Worm (Caenorhabditis elegans): ENCODE results near the gene acr-20.

The acr-20 gene

ce11 chrII:14374594-14374993 lies 3.1 kb downstream of the acr-20 start:
- TF ChIP-seq ceh-36 (tag; optimal IDR thresholded peaks at IDR 0.05) (peak; percentile 72), ama-1 (optimal IDR thresholded peaks at IDR 0.05) (no peak), pes-1 (GFP tag; IDR thresholded peaks at IDR 0.05) (0 out of 2 replicates have a peak, but pooled peaks have one; percentile 18)

- TF ChIP-seq sea-1 (GFP tag; conservative IDR thresholded peaks at IDR 0.05) (no peak), flt-1 (GFP tag; IDR thresholded peaks at IDR 0.05) (no peak), aly-1 (tag; optimal IDR thresholded peaks at IDR 0.05) (no peak), scrt-1 (GFP tag; IDR thresholded peaks at IDR 0.05) (no peak), hnd-1 (tag; optimal IDR thresholded peaks at IDR 0.05) (no peak), pes-1 (GFP tag; IDR thresholded peaks at IDR 0.05) (no peak), hmg-4 (GFP tag; optimal IDR thresholded peaks at IDR 0.05) (no peak), tbx-11 (GFP tag; IDR thresholded peaks at IDR 0.05) (no peak), tbx-37 (GFP tag; conservative IDR thresholded peaks at IDR 0.05) (no peak), ceh-13 (GFP tag; optimal IDR thresholded peaks at IDR 0.05) (no peak), ama-1 (optimal IDR thresholded peaks at IDR 0.05) (no peak), ets-7 (tag; optimal IDR thresholded peaks at IDR 0.05) (no peak), hmbx-1 (tag; optimal IDR thresholded peaks at IDR 0.05) (no peak), B0310.2 (tag; optimal IDR thresholded peaks at IDR 0.05) (no peak), F13C5.2 (tag; optimal IDR thresholded peaks at IDR 0.05) (no peak), tra-4 (tag; optimal IDR thresholded peaks at IDR 0.05) (no peak), ceh-36 (tag; optimal IDR thresholded peaks at IDR 0.05) (no peak)
Measured at ce11 chrII:14365182-14365751, 12.4 kb downstream of the acr-20 start, which contains the start of gene imb-2. imb-2 (plus strand) TSS chrII:14365701.

ce11 chrII:14361719-14362118 lies 16.0 kb downstream of the acr-20 start, which contains the start of gene tebp-1:
tebp-1 (plus strand) TSS chrII:14362019.
- no peak for TF ChIP-seq ama-1 (optimal IDR thresholded peaks at IDR 0.05)
- no peak for TF ChIP-seq tbx-11 (GFP tag; IDR thresholded peaks at IDR 0.05)
- TF ChIP-seq B0310.2 (tag; optimal IDR thresholded peaks at IDR 0.05) = no peak
- no peak for TF ChIP-seq hmbx-1 (tag; optimal IDR thresholded peaks at IDR 0.05)
- TF ChIP-seq tra-4 (tag; optimal IDR thresholded peaks at IDR 0.05) = no peak
- no peak for TF ChIP-seq pes-1 (GFP tag; IDR thresholded peaks at IDR 0.05)
- no peak for TF ChIP-seq hnd-1 (tag; optimal IDR thresholded peaks at IDR 0.05)
- TF ChIP-seq ets-7 (tag; optimal IDR thresholded peaks at IDR 0.05) = no peak
- TF ChIP-seq ceh-13 (GFP tag; optimal IDR thresholded peaks at IDR 0.05) = no peak
- TF ChIP-seq aly-1 (tag; optimal IDR thresholded peaks at IDR 0.05) = no peak
- no peak for TF ChIP-seq tbx-37 (GFP tag; conservative IDR thresholded peaks at IDR 0.05)

ce11 chrII:14360675-14361074 lies 17.0 kb downstream of the acr-20 start:
- TF ChIP-seq F13C5.2 (tag; optimal IDR thresholded peaks at IDR 0.05) (no peak), pes-1 (GFP tag; IDR thresholded peaks at IDR 0.05) (no peak), tbx-11 (GFP tag; IDR thresholded peaks at IDR 0.05) (no peak), ets-7 (tag; optimal IDR thresholded peaks at IDR 0.05) (no peak), hmg-4 (GFP tag; optimal IDR thresholded peaks at IDR 0.05) (no peak), ceh-36 (tag; optimal IDR thresholded peaks at IDR 0.05) (no peak)

- TF ChIP-seq hnd-1 (tag; optimal IDR thresholded peaks at IDR 0.05) (no peak), ceh-36 (tag; optimal IDR thresholded peaks at IDR 0.05) (no peak), pes-1 (GFP tag; IDR thresholded peaks at IDR 0.05) (no peak), ama-1 (optimal IDR thresholded peaks at IDR 0.05) (no peak), flt-1 (GFP tag; IDR thresholded peaks at IDR 0.05) (no peak), B0310.2 (tag; optimal IDR thresholded peaks at IDR 0.05) (no peak), hmbx-1 (tag; optimal IDR thresholded peaks at IDR 0.05) (no peak), scrt-1 (GFP tag; IDR thresholded peaks at IDR 0.05) (no peak), hmg-4 (GFP tag; optimal IDR thresholded peaks at IDR 0.05) (no peak), sea-1 (GFP tag; conservative IDR thresholded peaks at IDR 0.05) (no peak), ets-7 (tag; optimal IDR thresholded peaks at IDR 0.05) (no peak), F13C5.2 (tag; optimal IDR thresholded peaks at IDR 0.05) (no peak), tra-4 (tag; optimal IDR thresholded peaks at IDR 0.05) (no peak), tbx-37 (GFP tag; conservative IDR thresholded peaks at IDR 0.05) (no peak), aly-1 (tag; optimal IDR thresholded peaks at IDR 0.05) (no peak)
Measured at ce11 chrII:14359007-14359406, 18.7 kb downstream of the acr-20 start.

- TF ChIP-seq ceh-13 (GFP tag; optimal IDR thresholded peaks at IDR 0.05) = no peak
- TF ChIP-seq ets-7 (tag; optimal IDR thresholded peaks at IDR 0.05) = no peak
- no peak for TF ChIP-seq B0310.2 (tag; optimal IDR thresholded peaks at IDR 0.05)
- no peak for TF ChIP-seq tra-4 (tag; optimal IDR thresholded peaks at IDR 0.05)
- TF ChIP-seq sea-1 (GFP tag; conservative IDR thresholded peaks at IDR 0.05) = 0 out of 2 replicates have a peak, but pooled peaks have one; percentile 12
- TF ChIP-seq aly-1 (tag; optimal IDR thresholded peaks at IDR 0.05) = no peak
- 0 out of 2 replicates have a peak, but pooled peaks have one; percentile 47 for TF ChIP-seq flt-1 (GFP tag; IDR thresholded peaks at IDR 0.05)
- peak; percentile 66 for TF ChIP-seq F13C5.2 (tag; optimal IDR thresholded peaks at IDR 0.05)
- no peak for TF ChIP-seq hnd-1 (tag; optimal IDR thresholded peaks at IDR 0.05)
- TF ChIP-seq hmg-4 (GFP tag; optimal IDR thresholded peaks at IDR 0.05) = no peak
- TF ChIP-seq ceh-36 (tag; optimal IDR thresholded peaks at IDR 0.05) = no peak
- 0 out of 2 replicates have a peak, but pooled peaks have one; percentile 52 for TF ChIP-seq scrt-1 (GFP tag; IDR thresholded peaks at IDR 0.05)
- TF ChIP-seq pes-1 (GFP tag; IDR thresholded peaks at IDR 0.05) = peak; percentile 59
- no peak for TF ChIP-seq tbx-37 (GFP tag; conservative IDR thresholded peaks at IDR 0.05)
Measured at ce11 chrII:14357936-14358416, 19.7 kb downstream of the acr-20 start, which contains the start of the genes agl-1 and pfs-2. agl-1 (minus strand) TSS chrII:14358113. pfs-2 (plus strand) TSS chrII:14358366.

ce11 chrII:14351352-14351751 lies 26.3 kb downstream of the acr-20 start:
- no peak for TF ChIP-seq pes-1 (GFP tag; IDR thresholded peaks at IDR 0.05)
- TF ChIP-seq flt-1 (GFP tag; IDR thresholded peaks at IDR 0.05) = no peak
- no peak for TF ChIP-seq tra-4 (tag; optimal IDR thresholded peaks at IDR 0.05)
- no peak for TF ChIP-seq aly-1 (tag; optimal IDR thresholded peaks at IDR 0.05)
- TF ChIP-seq hmbx-1 (tag; optimal IDR thresholded peaks at IDR 0.05) = no peak
- no peak for TF ChIP-seq sea-1 (GFP tag; conservative IDR thresholded peaks at IDR 0.05)

All from whole organism, early embryonic.